Fruit fly (Drosophila melanogaster): Measurements from ENCODE around the gene Rcc1.

Rcc1 gene

dm6 chr3L:5899305-5899704, 33.3 kb downstream of the Rcc1 start, which contains the start of gene CG32409 (continued):
- no peak for TF ChIP-seq Bdp1 (GFP tag; optimal IDR thresholded peaks at IDR 0.05)
- no peak for TF ChIP-seq CG2120 (GFP tag; optimal IDR thresholded peaks at IDR 0.05)
- TF ChIP-seq fd96Cb (tag; optimal IDR thresholded peaks at IDR 0.05) = no peak
- TF ChIP-seq amos (GFP tag; IDR thresholded peaks at IDR 0.05; ENCODE audit: partially characterized antibody) = peak; percentile 39; the same call in 1 of the 2 replicates
- TF ChIP-seq ATbp (GFP tag; optimal IDR thresholded peaks at IDR 0.05) = no peak
- no peak for TF ChIP-seq CG8478 (optimal IDR thresholded peaks at IDR 0.05)
- no peak for TF ChIP-seq pan (optimal IDR thresholded peaks at IDR 0.05)
- no peak for TF ChIP-seq pan (GFP tag; optimal IDR thresholded peaks at IDR 0.05 in 1 of 2, IDR thresholded peaks at IDR 0.05 in 1 of 2)
- no peak for TF ChIP-seq CG7987 (GFP tag; optimal IDR thresholded peaks at IDR 0.05)
- 0 out of 2 replicates have a peak, but pooled peaks have one; percentile 18 for TF ChIP-seq unc-4 (GFP tag; IDR thresholded peaks at IDR 0.05; ENCODE audit: partially characterized antibody)
- TF ChIP-seq CoRest (tag; optimal IDR thresholded peaks at IDR 0.05) = no peak
- peak in 1 of 3 experiments; percentile 62 for TF ChIP-seq Stat92E (GFP tag; optimal IDR thresholded peaks at IDR 0.05)
- TF ChIP-seq Drgx (GFP tag; IDR thresholded peaks at IDR 0.05) = no peak
- TF ChIP-seq Poxn (GFP tag; IDR thresholded peaks at IDR 0.05) = no peak
- no peak for TF ChIP-seq CG10147 (GFP tag; optimal IDR thresholded peaks at IDR 0.05)
- no peak for TF ChIP-seq CG13624 (GFP tag; optimal IDR thresholded peaks at IDR 0.05)
- TF ChIP-seq aop (GFP tag; IDR thresholded peaks at IDR 0.05) = no peak
- TF ChIP-seq Opbp (GFP tag; IDR thresholded peaks at IDR 0.05; ENCODE audit: partially characterized antibody) = peak; percentile 48; the same call in 1 of the 3 replicates
- peak; percentile 37; the same call in 1 of the 2 replicates for TF ChIP-seq Bgb (GFP tag; IDR thresholded peaks at IDR 0.05; ENCODE audit: partially characterized antibody)
- no peak for TF ChIP-seq Hsf (GFP tag; optimal IDR thresholded peaks at IDR 0.05)
- TF ChIP-seq E2f1 (GFP tag; IDR thresholded peaks at IDR 0.05) = no peak
- TF ChIP-seq slp2 (GFP tag; optimal IDR thresholded peaks at IDR 0.05) = no peak
- TF ChIP-seq mam (GFP tag; optimal IDR thresholded peaks at IDR 0.05) = no peak
- no peak for TF ChIP-seq D (optimal IDR thresholded peaks at IDR 0.05)
- no peak for TF ChIP-seq D (GFP tag; optimal IDR thresholded peaks at IDR 0.05)
- TF ChIP-seq schlank (tag; optimal IDR thresholded peaks at IDR 0.05) = no peak
- no peak for TF ChIP-seq CG16815 (GFP tag; optimal IDR thresholded peaks at IDR 0.05)
- TF ChIP-seq CG1647 (GFP tag; optimal IDR thresholded peaks at IDR 0.05) = no peak
- 0 out of 3 replicates have a peak, but pooled peaks have one; percentile 15 for TF ChIP-seq knrl (GFP tag; IDR thresholded peaks at IDR 0.05; ENCODE audit: partially characterized antibody)
- TF ChIP-seq Mad (GFP tag; optimal IDR thresholded peaks at IDR 0.05) = peak; percentile 25
- TF ChIP-seq CG11085 (GFP tag; IDR thresholded peaks at IDR 0.05) = no peak
- TF ChIP-seq MESR4 (GFP tag; optimal IDR thresholded peaks at IDR 0.05) = peak; percentile 54
- TF ChIP-seq CG3407 (GFP tag; optimal IDR thresholded peaks at IDR 0.05) = no peak
- no peak for TF ChIP-seq Pdp1 (GFP tag; optimal IDR thresholded peaks at IDR 0.05)
- no peak for TF ChIP-seq CG42726 (GFP tag; IDR thresholded peaks at IDR 0.05; ENCODE audit: partially characterized antibody)
- TF ChIP-seq sisA (GFP tag; IDR thresholded peaks at IDR 0.05) = no peak
- TF ChIP-seq CG30020 (tag; optimal IDR thresholded peaks at IDR 0.05) = no peak
- peak; percentile 22 for TF ChIP-seq CG33213 (GFP tag; optimal IDR thresholded peaks at IDR 0.05)
- TF ChIP-seq CG3281 (GFP tag; optimal IDR thresholded peaks at IDR 0.05) = no peak
- no peak for TF ChIP-seq YL-1 (GFP tag; optimal IDR thresholded peaks at IDR 0.05)
- TF ChIP-seq Dref (GFP tag; IDR thresholded peaks at IDR 0.05) = peak; percentile 88
- TF ChIP-seq cato (GFP tag; optimal IDR thresholded peaks at IDR 0.05; ENCODE audit: borderline replicate concordance) = no peak
- no peak for TF ChIP-seq CG1233 (GFP tag; optimal IDR thresholded peaks at IDR 0.05)
- peak; percentile 71 for TF ChIP-seq Sin3A (optimal IDR thresholded peaks at IDR 0.05)
- TF ChIP-seq vvl (GFP tag; IDR thresholded peaks at IDR 0.05) = 0 out of 2 replicates have a peak, but pooled peaks have one; percentile 11
- peak; percentile 97 for TF ChIP-seq gfzf (GFP tag; optimal IDR thresholded peaks at IDR 0.05)
- TF ChIP-seq CG2875 (GFP tag; optimal IDR thresholded peaks at IDR 0.05) = no peak
- peak; percentile 58; the same call in 1 of the 2 replicates for TF ChIP-seq CG3847 (GFP tag; IDR thresholded peaks at IDR 0.05)
- TF ChIP-seq trem (tag; optimal IDR thresholded peaks at IDR 0.05) = peak; percentile 58
- peak; percentile 76 for TF ChIP-seq Myb (GFP tag; optimal IDR thresholded peaks at IDR 0.05)
- TF ChIP-seq CG10959 (GFP tag; IDR thresholded peaks at IDR 0.05) = no peak

All from whole organism, embryonic.